Worm (Caenorhabditis elegans) whole organism, L4/young adult: ENCODE measurements around the gene B0432.8.

Experiments
- W03F9.2 ChIP-seq: fragments of 150-350 bp; optimal IDR thresholded peaks from 2 replicates; lab custom pipeline; 2014; ENCODE audit warnings: missing biosample characterization, missing genetic modification characterization
- dao-5 ChIP-seq: sonication (generic microtip); optimal IDR thresholded peaks from 2 replicates; lab custom pipeline; 2016; ENCODE audit warnings: missing genotype, missing genetic modification characterization, moderate library complexity, missing compliant biosample characterization

- TF ChIP-seq dao-5 (no peak), W03F9.2 (tag; lab: Kevin White, UChicago) (no peak)
Observed at ce11 chrII:273872-274271, 4.7 kb downstream of the B0432.8 start, which contains the start of gene B0432.7.
